Worm (Caenorhabditis elegans) whole organism, young adult: Measurements from ENCODE around the gene clc-20.

Experiments used
- C17E4.6 ChIP-seq: fragments of 200-800 bp; sonication (Bioruptor generic); IDR thresholded peaks from 2 replicates; pipeline ENCODE4 v1.3.6; 2022; ENCODE audit warnings: missing genetic modification reagents, missing genetic modification characterization, missing compliant biosample characterization
- D2030.7 ChIP-seq: fragments of 200-800 bp; sonication (Bioruptor generic); IDR thresholded peaks from 2 replicates; pipeline ENCODE4 v1.3.6; 2022; ENCODE audit warnings: missing genetic modification reagents, missing genetic modification characterization, missing compliant biosample characterization
- F22D6.2 ChIP-seq: sonication (generic microtip); optimal IDR thresholded peaks from 2 replicates; lab custom pipeline; 2016; ENCODE audit warnings: mild to moderate bottlenecking, missing genetic modification characterization, missing compliant biosample characterization
- F23B12.7 ChIP-seq: sonication (generic microtip); optimal IDR thresholded peaks from 2 replicates; lab custom pipeline; 2017; ENCODE audit warnings: missing genetic modification characterization, mild to moderate bottlenecking, missing compliant biosample characterization, antibody characterized with exemption, moderate library complexity; ENCODE audit not compliant: insufficient read depth
- F39B2.1 ChIP-seq: fragments of 200-800 bp; sonication (Bioruptor generic); IDR thresholded peaks from 2 replicates; pipeline ENCODE4 v1.3.6; 2022; ENCODE audit warnings: missing genetic modification reagents, missing genetic modification characterization, missing compliant biosample characterization
- F52B5.7 ChIP-seq: sonication (generic microtip); optimal IDR thresholded peaks from 2 replicates; lab custom pipeline; 2016; ENCODE audit warnings: mild to moderate bottlenecking, missing genetic modification characterization, missing compliant biosample characterization
- T07F8.4 ChIP-seq: sonication (generic microtip); optimal IDR thresholded peaks from 2 replicates; lab custom pipeline; 2016; ENCODE audit warnings: mild to moderate bottlenecking, missing genetic modification characterization, moderate library complexity, missing compliant biosample characterization
- Y53G8AR.9 ChIP-seq: fragments of 200-800 bp; sonication (Bioruptor generic); conservative IDR thresholded peaks from 2 replicates; pipeline ENCODE4 v1.3.6; 2022; ENCODE audit warnings: missing genetic modification reagents, missing genetic modification characterization, missing compliant biosample characterization
- Y56A3A.18 ChIP-seq: fragments of 200-800 bp; sonication (Bioruptor generic); IDR thresholded peaks from 2 replicates; pipeline ENCODE4 v1.3.6; 2022; ENCODE audit warnings: missing genetic modification reagents, missing genetic modification characterization, missing compliant biosample characterization
- Y67H2A.10 ChIP-seq: fragments of 200-800 bp; sonication (Bioruptor generic); conservative IDR thresholded peaks from 2 replicates; pipeline ENCODE4 v1.3.6; 2022; ENCODE audit warnings: missing genetic modification reagents, missing genetic modification characterization, missing compliant biosample characterization
- aptf-2 ChIP-seq: fragments of 200-800 bp; sonication (Bioruptor generic); conservative IDR thresholded peaks from 2 replicates; pipeline ENCODE4 v1.3.6; 2022; ENCODE audit warnings: missing genetic modification reagents, missing genetic modification characterization, missing compliant biosample characterization
- atf-7 ChIP-seq: sonication (generic microtip); optimal IDR thresholded peaks from 2 replicates; lab custom pipeline; 2017; ENCODE audit warnings: mild to moderate bottlenecking, missing genetic modification characterization, missing compliant biosample characterization
- attf-5 ChIP-seq: fragments of 200-800 bp; sonication (Bioruptor generic); optimal IDR thresholded peaks from 2 replicates; lab custom pipeline; 2018; ENCODE audit warnings: mild to moderate bottlenecking, missing genetic modification characterization, missing compliant biosample characterization
- ccch-3 ChIP-seq: fragments of 200-800 bp; sonication (Bioruptor generic); optimal IDR thresholded peaks from 2 replicates; lab custom pipeline; 2018; ENCODE audit warnings: mild to moderate bottlenecking, missing genetic modification characterization, missing compliant biosample characterization
- cebp-1 ChIP-seq, 2 experiments: fragments of 200-800 bp in 1 of 2; sonication (Bioruptor generic) in 1 of 2; sonication (generic microtip) in 1 of 2; IDR thresholded peaks in 1 of 2; optimal IDR thresholded peaks in 1 of 2; 2 replicates each; pipeline versions ENCODE4 v1.3.6 to Lab custom; 2017 to 2022; ENCODE audit warnings: missing compliant biosample characterization in 2 of 2, missing genetic modification characterization in 2 of 2, mild to moderate bottlenecking in 1 of 2, missing genetic modification reagents in 1 of 2, moderate library complexity in 1 of 2
- cebp-2 ChIP-seq: fragments of 200-800 bp; sonication (Bioruptor generic); IDR thresholded peaks from 2 replicates; pipeline ENCODE4 v1.3.6; 2022; ENCODE audit warnings: missing genetic modification characterization, missing compliant biosample characterization
- ceh-40 ChIP-seq: fragments of 200-800 bp; sonication (Bioruptor generic); IDR thresholded peaks from 2 replicates; pipeline ENCODE4 v1.3.6; 2022; ENCODE audit warnings: missing genetic modification characterization, missing compliant biosample characterization
- ceh-79 ChIP-seq: sonication (generic microtip); optimal IDR thresholded peaks from 2 replicates; lab custom pipeline; 2017; ENCODE audit warnings: mild to moderate bottlenecking, missing genetic modification characterization, missing compliant biosample characterization
- ceh-91 ChIP-seq: fragments of 200-800 bp; sonication (Bioruptor generic); IDR thresholded peaks from 2 replicates; pipeline ENCODE4 v1.3.6; 2022; ENCODE audit warnings: missing genetic modification reagents, missing genetic modification characterization, missing compliant biosample characterization
- die-1 ChIP-seq: sonication (generic microtip); optimal IDR thresholded peaks from 2 replicates; lab custom pipeline; 2016; ENCODE audit warnings: missing genotype, mild to moderate bottlenecking, missing genetic modification characterization, missing compliant biosample characterization
- dox-1 ChIP-seq: fragments of 200-800 bp; sonication (Bioruptor generic); IDR thresholded peaks from 2 replicates; pipeline ENCODE4 v1.3.6; 2022; ENCODE audit warnings: missing genetic modification reagents, missing genetic modification characterization, missing compliant biosample characterization
- dpff-1 ChIP-seq: sonication (generic microtip); optimal IDR thresholded peaks from 2 replicates; lab custom pipeline; 2017; ENCODE audit warnings: mild to moderate bottlenecking, missing genetic modification characterization, missing compliant biosample characterization
- efl-1 ChIP-seq: fragments of 150-350 bp; optimal IDR thresholded peaks from 2 replicates; lab custom pipeline; 2014; ENCODE audit warnings: missing biosample characterization, missing genetic modification reagents, missing genetic modification characterization
- egl-44 ChIP-seq: fragments of 200-800 bp; sonication (Bioruptor generic); IDR thresholded peaks from 2 replicates; pipeline ENCODE4 v1.3.6; 2022; ENCODE audit warnings: missing genetic modification reagents, missing genetic modification characterization, missing compliant biosample characterization
- hlh-26 ChIP-seq: fragments of 200-800 bp; sonication (Bioruptor generic); conservative IDR thresholded peaks from 2 replicates; pipeline ENCODE4 v1.3.6; 2022; ENCODE audit warnings: missing genetic modification reagents, missing genetic modification characterization, missing compliant biosample characterization
- hmg-1.2 ChIP-seq: fragments of 200-800 bp; sonication (Bioruptor generic); IDR thresholded peaks from 2 replicates; pipeline ENCODE4 v1.3.6; 2022; ENCODE audit warnings: missing genetic modification reagents, missing genetic modification characterization, missing compliant biosample characterization
- hmg-20 ChIP-seq: fragments of 200-800 bp; sonication (Bioruptor generic); IDR thresholded peaks from 2 replicates; pipeline ENCODE4 v1.3.6; 2022; ENCODE audit warnings: missing genetic modification reagents, missing genetic modification characterization, missing compliant biosample characterization
- hrde-1 ChIP-seq: sonication (generic microtip); optimal IDR thresholded peaks from 2 replicates; lab custom pipeline; 2016; ENCODE audit warnings: missing genetic modification characterization, mild to moderate bottlenecking, missing compliant biosample characterization, moderate library complexity, missing genotype, missing genetic modification reagents, borderline replicate concordance
- hsf-1 ChIP-seq: fragments of 200-800 bp; sonication (Bioruptor generic); IDR thresholded peaks from 2 replicates; pipeline ENCODE4 v1.3.6; 2022; ENCODE audit warnings: missing genetic modification reagents, missing genetic modification characterization, missing compliant biosample characterization
- let-526 ChIP-seq: fragments of 200-800 bp; sonication (Bioruptor generic); IDR thresholded peaks from 2 replicates; pipeline ENCODE4 v1.3.6; 2022; ENCODE audit warnings: missing genetic modification reagents, missing genetic modification characterization, missing compliant biosample characterization
- lin-35 ChIP-seq, 3 experiments: fragments of 150-350 bp in 2 of 3; sonication (generic microtip) in 1 of 3; optimal IDR thresholded peaks; 2 replicates each; lab custom pipeline; 2014 to 2018; ENCODE audit warnings: missing biosample characterization in 3 of 3, missing genetic modification characterization in 3 of 3, missing genetic modification reagents in 3 of 3
- lin-40 ChIP-seq: sonication (generic microtip); optimal IDR thresholded peaks from 2 replicates; lab custom pipeline; 2016; ENCODE audit warnings: missing genetic modification characterization, mild to moderate bottlenecking, missing compliant biosample characterization, missing genotype, missing genetic modification reagents
- lin-54 ChIP-seq: fragments of 200-800 bp; sonication (Bioruptor generic); optimal IDR thresholded peaks from 2 replicates; lab custom pipeline; 2018; ENCODE audit warnings: mild to moderate bottlenecking, missing genetic modification characterization, missing compliant biosample characterization
- lir-1 ChIP-seq: fragments of 200-800 bp; sonication (Bioruptor generic); conservative IDR thresholded peaks from 2 replicates; pipeline ENCODE4 v1.3.6; 2022; ENCODE audit warnings: missing genetic modification reagents, missing genetic modification characterization, missing compliant biosample characterization
- madf-3 ChIP-seq: fragments of 200-800 bp; sonication (Bioruptor generic); IDR thresholded peaks from 2 replicates; pipeline ENCODE4 v1.3.6; 2022; ENCODE audit warnings: missing genetic modification reagents, missing genetic modification characterization, missing compliant biosample characterization
- madf-6 ChIP-seq: fragments of 200-800 bp; sonication (Bioruptor generic); IDR thresholded peaks from 2 replicates; pipeline ENCODE4 v1.3.6; 2022; ENCODE audit warnings: missing genetic modification reagents, missing genetic modification characterization, missing compliant biosample characterization
- madf-8 ChIP-seq: fragments of 200-800 bp; sonication (Bioruptor generic); conservative IDR thresholded peaks from 2 replicates; pipeline ENCODE4 v1.3.6; 2022; ENCODE audit warnings: missing genetic modification reagents, missing genetic modification characterization, missing compliant biosample characterization
- mcd-1 ChIP-seq: fragments of 200-800 bp; sonication (Bioruptor generic); IDR thresholded peaks from 2 replicates; pipeline ENCODE4 v1.3.6; 2022; ENCODE audit warnings: missing genetic modification reagents, missing genetic modification characterization, missing compliant biosample characterization
- mes-4 ChIP-seq: sonication (generic microtip); optimal IDR thresholded peaks from 2 replicates; lab custom pipeline; 2016; ENCODE audit warnings: missing genotype, missing genetic modification characterization, missing compliant biosample characterization
- rcor-1 ChIP-seq: fragments of 200-800 bp; sonication (Bioruptor generic); IDR thresholded peaks from 2 replicates; pipeline ENCODE4 v1.3.6; 2022; ENCODE audit warnings: missing genetic modification reagents, missing genetic modification characterization, missing compliant biosample characterization
- sdz-38 ChIP-seq: sonication (generic microtip); optimal IDR thresholded peaks from 2 replicates; lab custom pipeline; 2016; ENCODE audit warnings: missing genotype, missing genetic modification characterization, missing compliant biosample characterization
- snpc-1.1 ChIP-seq: sonication (generic microtip); optimal IDR thresholded peaks from 2 replicates; lab custom pipeline; 2017; ENCODE audit warnings: missing genetic modification characterization, mild to moderate bottlenecking, missing compliant biosample characterization, antibody characterized with exemption, moderate library complexity, missing genotype, missing genetic modification reagents; ENCODE audit not compliant: insufficient read depth
- tbp1 ChIP-seq: fragments of 200-800 bp; sonication (Bioruptor generic); optimal IDR thresholded peaks from 2 replicates; lab custom pipeline; 2018; ENCODE audit warnings: mild to moderate bottlenecking, missing genetic modification characterization, missing compliant biosample characterization
- tlf-1 ChIP-seq: fragments of 200-800 bp; sonication (Bioruptor generic); optimal IDR thresholded peaks from 2 replicates; lab custom pipeline; 2018; ENCODE audit warnings: mild to moderate bottlenecking, missing genetic modification characterization, missing compliant biosample characterization
- xnd-1 ChIP-seq: sonication (generic microtip); optimal IDR thresholded peaks from 2 replicates; lab custom pipeline; 2016; ENCODE audit warnings: missing genotype, missing genetic modification reagents, missing genetic modification characterization, missing compliant biosample characterization
- ztf-22 ChIP-seq: fragments of 200-800 bp; sonication (Bioruptor generic); optimal IDR thresholded peaks from 2 replicates; lab custom pipeline; 2018; ENCODE audit warnings: mild to moderate bottlenecking, missing genetic modification characterization, moderate library complexity, missing compliant biosample characterization
- ztf-26 ChIP-seq: sonication (generic microtip); optimal IDR thresholded peaks from 2 replicates; lab custom pipeline; 2017; ENCODE audit warnings: missing genetic modification characterization, missing compliant biosample characterization
- ztf-28 ChIP-seq: fragments of 200-800 bp; sonication (Bioruptor generic); IDR thresholded peaks from 2 replicates; pipeline ENCODE4 v1.3.6; 2022; ENCODE audit warnings: missing genetic modification reagents, missing genetic modification characterization, missing compliant biosample characterization
- ztf-3 ChIP-seq: fragments of 200-800 bp; sonication (Bioruptor generic); optimal IDR thresholded peaks from 2 replicates; lab custom pipeline; 2018; ENCODE audit warnings: mild to moderate bottlenecking, missing genetic modification characterization, missing compliant biosample characterization

The clc-20 gene

ce11 chrIII:845485-845884 lies 26.9 kb upstream of the clc-20 start, which contains the start of gene K02F3.2:
TSS of gene K02F3.2 (plus strand) at chrIII:845841.
- TF ChIP-seq rcor-1 (GFP tag; lab: Robert Waterston, UW) (no peak), lin-35 (GFP tag; optimal IDR thresholded peaks at IDR 0.05; lab: Kevin White, UChicago) (peak in 1 of 3 experiments; percentile 68), ztf-3 (GFP tag; lab: Kevin White, UChicago) (no peak), sdz-38 (tag; lab: Kevin White, UChicago) (no peak), Y56A3A.18 (GFP tag; lab: Robert Waterston, UW) (no peak), dpff-1 (no peak), lir-1 (no peak), hsf-1 (no peak), lin-54 (peak; percentile 70), egl-44 (no peak), let-526 (GFP tag; lab: Robert Waterston, UW) (no peak), madf-3 (no peak), atf-7 (tag; lab: Kevin White, UChicago) (no peak), snpc-1.1 (tag; lab: Kevin White, UChicago) (no peak), F22D6.2 (no peak), madf-8 (GFP tag; lab: Robert Waterston, UW) (no peak), mcd-1 (GFP tag; lab: Robert Waterston, UW) (peak; percentile 91), ceh-79 (tag; lab: Kevin White, UChicago) (no peak), aptf-2 (no peak), die-1 (tag; lab: Kevin White, UChicago) (no peak), ztf-22 (no peak), D2030.7 (no peak), ceh-40 (GFP tag; lab: Robert Waterston, UW) (no peak), T07F8.4 (tag; lab: Kevin White, UChicago) (no peak), ccch-3 (GFP tag; lab: Kevin White, UChicago) (no peak), Y53G8AR.9 (GFP tag; lab: Robert Waterston, UW) (no peak), hmg-20 (GFP tag; lab: Robert Waterston, UW) (no peak), lin-40 (peak; percentile 50), madf-6 (no peak), tlf-1 (no peak), cebp-1 (GFP tag; IDR thresholded peaks at IDR 0.05; lab: Robert Waterston, UW) (no peak), cebp-1 (tag; optimal IDR thresholded peaks at IDR 0.05; lab: Kevin White, UChicago) (peak; percentile 30), efl-1 (GFP tag; lab: Kevin White, UChicago) (peak; percentile 57), hmg-1.2 (GFP tag; lab: Robert Waterston, UW) (no peak), F52B5.7 (tag; lab: Kevin White, UChicago) (no peak), C17E4.6 (GFP tag; lab: Robert Waterston, UW) (no peak), mes-4 (no peak), cebp-2 (GFP tag; lab: Robert Waterston, UW) (no peak), F23B12.7 (tag; lab: Kevin White, UChicago) (no peak), ztf-28 (GFP tag; lab: Robert Waterston, UW) (no peak), attf-5 (peak; percentile 12), hrde-1 (tag; lab: Kevin White, UChicago) (no peak), xnd-1 (no peak), ceh-91 (GFP tag; lab: Robert Waterston, UW) (no peak), tbp1 (peak; percentile 29), dox-1 (GFP tag; lab: Robert Waterston, UW) (no peak), F39B2.1 (GFP tag; lab: Robert Waterston, UW) (no peak), ztf-26 (tag; lab: Kevin White, UChicago) (peak; percentile 39), Y67H2A.10 (no peak), hlh-26 (GFP tag; lab: Robert Waterston, UW) (no peak)
